Fruit fly (Drosophila melanogaster): ENCODE results near the gene Ndc80.

- TF ChIP-seq psq (optimal IDR thresholded peaks at IDR 0.05) (no peak), usp (GFP tag; optimal IDR thresholded peaks at IDR 0.05) (no peak), EcR (GFP tag; optimal IDR thresholded peaks at IDR 0.05) (no peak), CG8478 (optimal IDR thresholded peaks at IDR 0.05) (no peak), Dll (optimal IDR thresholded peaks at IDR 0.05) (no peak)
Observed at dm6 chrX:13651170-13651569, 39.3 kb upstream of the Ndc80 start.
